Fruit fly (Drosophila melanogaster) whole organism, embryonic: ENCODE results near the gene Xport-B.

ENCODE experiments used
- CG10462 ChIP-seq: fragments of 200-800 bp; sonication (Bioruptor generic); optimal IDR thresholded peaks from 2 replicates; lab custom pipeline; 2016; ENCODE audit warnings: missing biosample characterization, missing genetic modification characterization
- CG10654 ChIP-seq: fragments of 200-800 bp; sonication (Bioruptor generic); optimal IDR thresholded peaks from 2 replicates; lab custom pipeline; 2016; ENCODE audit warnings: missing biosample characterization, missing genetic modification characterization
- CG11247 ChIP-seq: fragments of 200-800 bp; sonication (Bioruptor generic); IDR thresholded peaks from 2 replicates; pipeline ENCODE4 v1.3.6; 2022; ENCODE audit warnings: missing biosample characterization, missing genetic modification characterization
- CG12299 ChIP-seq: fragments of 200-800 bp; sonication (Bioruptor generic); optimal IDR thresholded peaks from 2 replicates; lab custom pipeline; 2018; ENCODE audit warnings: missing biosample characterization, mild to moderate bottlenecking, missing genetic modification characterization
- CG15601 ChIP-seq: fragments of 200-800 bp; sonication (Bioruptor generic); optimal IDR thresholded peaks from 3 replicates; lab custom pipeline; 2019; ENCODE audit warnings: missing biosample characterization, mild to moderate bottlenecking, missing genetic modification characterization, moderate library complexity
- CG15696 ChIP-seq: fragments of 200-800 bp; sonication (Bioruptor generic); optimal IDR thresholded peaks from 2 replicates; lab custom pipeline; 2019; ENCODE audit warnings: missing biosample characterization, mild to moderate bottlenecking, missing genetic modification characterization, moderate library complexity
- CG2120 ChIP-seq: fragments of 200-800 bp; sonication (Bioruptor generic); optimal IDR thresholded peaks from 3 replicates; lab custom pipeline; 2016; ENCODE audit warnings: missing biosample characterization, missing genetic modification characterization
- CG2712 ChIP-seq: fragments of 200-800 bp; optimal IDR thresholded peaks from 3 replicates; lab custom pipeline; 2019; ENCODE audit warnings: missing biosample characterization, mild to moderate bottlenecking, missing genetic modification characterization, moderate library complexity
- CG31441 ChIP-seq: fragments of 200-800 bp; sonication (Bioruptor generic); IDR thresholded peaks from 2 replicates; pipeline ENCODE4 v1.3.6; 2022; ENCODE audit warnings: missing biosample characterization, missing genetic modification characterization
- CG3163 ChIP-seq: fragments of 200-800 bp; sonication (Bioruptor generic); optimal IDR thresholded peaks from 3 replicates; lab custom pipeline; 2016; ENCODE audit warnings: missing biosample characterization, missing genetic modification characterization
- CG34224 ChIP-seq: fragments of 200-800 bp; sonication (Bioruptor generic); IDR thresholded peaks from 3 replicates; pipeline ENCODE4 v1.3.6; 2022; ENCODE audit warnings: missing biosample characterization, missing genetic modification characterization; ENCODE audit not compliant: partially characterized antibody
- CG3726 ChIP-seq: fragments of 200-800 bp; sonication (Bioruptor generic); IDR thresholded peaks from 3 replicates; pipeline ENCODE4, ENCODE4 v1.3.6; 2022; ENCODE audit warnings: missing biosample characterization, missing genetic modification characterization
- CG3838 ChIP-seq: fragments of 200-800 bp; sonication (Bioruptor generic); optimal IDR thresholded peaks from 3 replicates; lab custom pipeline; 2016; ENCODE audit warnings: missing biosample characterization, missing genetic modification characterization
- CG42726 ChIP-seq: fragments of 200-800 bp; sonication (Bioruptor generic); IDR thresholded peaks from 2 replicates; pipeline ENCODE4 v1.3.6; 2022; ENCODE audit warnings: missing biosample characterization, missing genetic modification characterization; ENCODE audit not compliant: partially characterized antibody
- CG5953 ChIP-seq: fragments of 200-800 bp; sonication (Bioruptor generic); IDR thresholded peaks from 2 replicates; pipeline ENCODE4 v1.3.6; 2022; ENCODE audit warnings: missing biosample characterization, missing genetic modification characterization
- CG6791 ChIP-seq: fragments of 200-800 bp; sonication (Bioruptor generic); IDR thresholded peaks from 3 replicates; pipeline ENCODE4 v1.3.6; 2022; ENCODE audit warnings: missing biosample characterization, missing genetic modification characterization; ENCODE audit not compliant: partially characterized antibody
- CG8944 ChIP-seq: fragments of 200-800 bp; sonication (Bioruptor generic); optimal IDR thresholded peaks from 3 replicates; lab custom pipeline; 2016; ENCODE audit warnings: missing biosample characterization, missing genetic modification characterization
- CG9609 ChIP-seq: fragments of 200-800 bp; sonication (Bioruptor generic); optimal IDR thresholded peaks from 3 replicates; lab custom pipeline; 2016; ENCODE audit warnings: missing biosample characterization, missing genetic modification characterization
- CTCF ChIP-seq: fragments of 200-800 bp; sonication (Bioruptor generic); optimal IDR thresholded peaks from 2 replicates; lab custom pipeline; 2017; ENCODE audit warnings: missing biosample characterization, mild to moderate bottlenecking, missing genetic modification characterization, moderate library complexity
- Dref ChIP-seq: fragments of 200-800 bp; sonication (Bioruptor generic); IDR thresholded peaks from 2 replicates; pipeline ENCODE4 v1.3.6; 2022; ENCODE audit warnings: missing biosample characterization, missing genetic modification characterization
- E2f2 ChIP-seq: fragments of 200-800 bp; sonication (Bioruptor generic); IDR thresholded peaks from 2 replicates; pipeline ENCODE4 v1.3.6; 2022; ENCODE audit warnings: missing biosample characterization, missing genetic modification characterization
- ERR ChIP-seq: fragments of 200-800 bp; sonication (Bioruptor generic); optimal IDR thresholded peaks from 2 replicates; lab custom pipeline; 2016; ENCODE audit warnings: missing biosample characterization, missing genetic modification characterization
- H15 ChIP-seq: fragments of 200-800 bp; sonication (Bioruptor generic); IDR thresholded peaks from 3 replicates; pipeline ENCODE4 v1.3.6; 2022; ENCODE audit warnings: missing biosample characterization, missing genetic modification characterization
- HLH4C ChIP-seq: fragments of 200-800 bp; sonication (Bioruptor generic); IDR thresholded peaks from 3 replicates; pipeline ENCODE4 v1.3.6; 2022; ENCODE audit warnings: missing biosample characterization, missing genetic modification characterization; ENCODE audit not compliant: partially characterized antibody
- HLH54F ChIP-seq: fragments of 200-800 bp; sonication (Bioruptor generic); optimal IDR thresholded peaks from 3 replicates; lab custom pipeline; 2016; ENCODE audit warnings: missing biosample characterization, missing genetic modification characterization
- Hsf ChIP-seq: fragments of 200-800 bp; sonication (Bioruptor generic); optimal IDR thresholded peaks from 3 replicates; lab custom pipeline; 2016; ENCODE audit warnings: missing biosample characterization, missing genetic modification characterization
- Lhr ChIP-seq: fragments of 200-800 bp; sonication (Bioruptor generic); optimal IDR thresholded peaks from 3 replicates; lab custom pipeline; 2017; ENCODE audit warnings: mild to moderate bottlenecking, missing biosample characterization, missing genetic modification reagents, missing genetic modification characterization
- Mrtf ChIP-seq: fragments of 200-800 bp; sonication (Bioruptor generic); IDR thresholded peaks from 3 replicates; pipeline ENCODE4 v1.3.6; 2022; ENCODE audit warnings: missing biosample characterization, missing genetic modification characterization
- Nf-YB ChIP-seq: fragments of 200-800 bp; sonication (Bioruptor generic); optimal IDR thresholded peaks from 3 replicates; lab custom pipeline; 2019; ENCODE audit warnings: missing biosample characterization, mild to moderate bottlenecking, missing genetic modification characterization, moderate library complexity
- Optix ChIP-seq: fragments of 200-800 bp; sonication (Bioruptor generic); IDR thresholded peaks from 3 replicates; pipeline ENCODE4 v1.3.6; 2022; ENCODE audit warnings: missing biosample characterization, missing genetic modification characterization
- PHDP ChIP-seq: fragments of 200-800 bp; sonication (Bioruptor generic); optimal IDR thresholded peaks from 3 replicates; lab custom pipeline; 2018; ENCODE audit warnings: missing biosample characterization, mild to moderate bottlenecking, missing genetic modification characterization, moderate library complexity
- Trl ChIP-seq, 3 experiments: fragments of >200 bp in 2 of 3; fragments of 200-800 bp in 1 of 3; sonication (Bioruptor generic) in 1 of 3; optimal IDR thresholded peaks; 2 replicates in 1 of 3; 3 replicates in 2 of 3; lab custom pipeline; 2016 to 2017; ENCODE audit warnings: missing biosample characterization in 1 of 3, missing genetic modification characterization in 1 of 3
- abd-A ChIP-seq: fragments of 200-800 bp; sonication (Bioruptor generic); optimal IDR thresholded peaks from 3 replicates; lab custom pipeline; 2019; ENCODE audit warnings: missing biosample characterization, mild to moderate bottlenecking, missing genetic modification characterization, moderate library complexity
- bbx ChIP-seq: fragments of 200-800 bp; sonication (Bioruptor generic); IDR thresholded peaks from 2 replicates; pipeline ENCODE4 v1.3.6; 2022; ENCODE audit warnings: missing biosample characterization, missing genetic modification characterization; ENCODE audit not compliant: partially characterized antibody
- bcd ChIP-seq: fragments of 200-800 bp; sonication (Bioruptor generic); optimal IDR thresholded peaks from 2 replicates; lab custom pipeline; 2017; ENCODE audit warnings: missing biosample characterization, mild to moderate bottlenecking, missing genetic modification characterization
- cas ChIP-seq: fragments of 200-800 bp; sonication (Bioruptor generic); IDR thresholded peaks from 2 replicates; pipeline ENCODE4 v1.3.6; 2022; ENCODE audit warnings: missing biosample characterization, missing genetic modification characterization
- dysf ChIP-seq: fragments of 200-800 bp; sonication (Bioruptor generic); IDR thresholded peaks from 3 replicates; pipeline ENCODE4 v1.3.6; 2022; ENCODE audit warnings: missing biosample characterization, missing genetic modification characterization
- exex ChIP-seq: fragments of 200-800 bp; sonication (Bioruptor generic); optimal IDR thresholded peaks from 4 replicates; lab custom pipeline; 2018; ENCODE audit warnings: missing biosample characterization, mild to moderate bottlenecking, missing genetic modification characterization, moderate library complexity
- fu2 ChIP-seq: fragments of 200-800 bp; sonication (Bioruptor generic); optimal IDR thresholded peaks from 2 replicates; lab custom pipeline; 2016; ENCODE audit warnings: missing biosample characterization, missing genetic modification characterization
- hkb ChIP-seq, 2 experiments: fragments of 200-800 bp in 1 of 2; fragments of >200 bp in 1 of 2; sonication (Bioruptor generic) in 1 of 2; IDR thresholded peaks in 1 of 2; optimal IDR thresholded peaks in 1 of 2; 2 replicates each; pipeline versions ENCODE4 v1.3.6 to Lab custom; 2017 to 2022; ENCODE audit warnings: missing biosample characterization in 1 of 2, missing genetic modification characterization in 1 of 2
- mirr ChIP-seq: fragments of 200-800 bp; sonication (Bioruptor generic); optimal IDR thresholded peaks from 3 replicates; lab custom pipeline; 2018; ENCODE audit warnings: missing biosample characterization, mild to moderate bottlenecking, missing genetic modification characterization
- mld ChIP-seq: fragments of 200-800 bp; sonication (Bioruptor generic); IDR thresholded peaks from 3 replicates; pipeline ENCODE4 v1.3.6; 2022; ENCODE audit warnings: missing biosample characterization, missing genetic modification characterization; ENCODE audit not compliant: partially characterized antibody
- nmo ChIP-seq: fragments of 200-800 bp; sonication (Bioruptor generic); optimal IDR thresholded peaks from 2 replicates; lab custom pipeline; 2018; ENCODE audit warnings: missing biosample characterization, mild to moderate bottlenecking, missing genetic modification characterization, moderate library complexity
- oc ChIP-seq: fragments of 200-800 bp; sonication (Bioruptor generic); optimal IDR thresholded peaks from 2 replicates; lab custom pipeline; 2018; ENCODE audit warnings: missing biosample characterization, mild to moderate bottlenecking, missing genetic modification characterization, moderate library complexity
- run ChIP-seq: fragments of 200-800 bp; sonication (Bioruptor generic); optimal IDR thresholded peaks from 3 replicates; lab custom pipeline; 2018; ENCODE audit warnings: missing biosample characterization, mild to moderate bottlenecking, missing genetic modification characterization
- sd ChIP-seq: fragments of 200-800 bp; sonication (Bioruptor generic); optimal IDR thresholded peaks from 3 replicates; lab custom pipeline; 2018; ENCODE audit warnings: missing biosample characterization, mild to moderate bottlenecking, missing genetic modification characterization, moderate library complexity
- slp2 ChIP-seq: fragments of 200-800 bp; sonication (Bioruptor generic); optimal IDR thresholded peaks from 2 replicates; lab custom pipeline; 2016; ENCODE audit warnings: missing biosample characterization, missing genetic modification characterization
- tin ChIP-seq: fragments of 200-800 bp; sonication (Bioruptor generic); optimal IDR thresholded peaks from 3 replicates; lab custom pipeline; 2016; ENCODE audit warnings: missing biosample characterization, missing genetic modification characterization

Gene Xport-B

dm6 chr3R:19880431-19880939, 34.7 kb downstream of the Xport-B start (continued):
- no peak for TF ChIP-seq Mrtf (GFP tag; lab: Robert Waterston, UW)
- TF ChIP-seq Hsf (GFP tag; lab: Kevin White, UChicago): peak; percentile 34
- peak; percentile 46 for TF ChIP-seq mirr (GFP tag; lab: Kevin White, UChicago)
- peak; percentile 39 for TF ChIP-seq sd (tag; lab: Kevin White, UChicago)
- no peak for TF ChIP-seq mld (GFP tag; lab: Robert Waterston, UW)
- peak; percentile 31 for TF ChIP-seq CG3163 (GFP tag; lab: Kevin White, UChicago)
- TF ChIP-seq fu2 (GFP tag; lab: Kevin White, UChicago): peak; percentile 35
- peak; percentile 44 for TF ChIP-seq ERR (GFP tag; lab: Kevin White, UChicago)
- 0 out of 3 replicates have a peak, but pooled peaks have one; percentile 26 for TF ChIP-seq Optix (GFP tag; lab: Robert Waterston, UW)
- peak; percentile 21 for TF ChIP-seq tin (GFP tag; lab: Kevin White, UChicago)

DNA sequence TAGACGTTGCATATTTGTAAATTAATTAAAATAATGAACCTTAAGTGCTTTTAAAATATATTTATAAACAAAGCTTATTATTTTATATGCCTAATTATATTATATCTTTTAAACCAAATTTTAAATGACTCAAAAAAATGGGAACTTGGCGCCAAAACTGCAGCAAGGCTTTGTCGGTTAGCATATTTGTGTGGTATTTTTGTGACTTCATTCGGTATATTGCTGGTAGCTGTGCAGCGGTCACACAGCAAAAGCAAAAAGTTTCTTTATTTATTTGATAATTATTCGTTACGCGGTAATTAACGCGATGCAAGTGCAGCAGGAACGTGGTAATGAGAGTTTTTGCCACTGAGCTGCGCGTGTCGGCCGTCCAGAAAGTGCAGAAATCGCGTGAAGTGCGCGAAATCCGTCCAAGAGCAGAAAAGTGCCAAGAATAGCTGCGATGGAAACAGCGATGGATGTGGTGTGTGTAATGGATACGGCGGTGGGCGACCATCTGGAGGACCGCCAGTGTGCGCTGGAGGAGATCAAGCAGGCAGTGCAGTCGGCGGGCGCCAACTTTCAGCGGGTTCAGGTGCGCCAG, 35.7 kb downstream of the Xport-B start, which contains the start of gene Ask1:
Ask1 (plus strand) TSS at position 250 of the 583 bp plus-strand sequence.
- TF ChIP-seq dysf (GFP tag; lab: Robert Waterston, UW): no peak
- no peak for TF ChIP-seq CG31441 (GFP tag; lab: Robert Waterston, UW)
- TF ChIP-seq CG10654 (GFP tag; lab: Kevin White, UChicago): no peak
- no peak for TF ChIP-seq CG15696 (tag; lab: Kevin White, UChicago)
- no peak for TF ChIP-seq slp2 (GFP tag; lab: Kevin White, UChicago)
- no peak for TF ChIP-seq PHDP (tag; lab: Kevin White, UChicago)
- TF ChIP-seq HLH4C (GFP tag; lab: Robert Waterston, UW): no peak
- TF ChIP-seq CG2712 (tag; lab: Kevin White, UChicago): peak; percentile 7
- TF ChIP-seq CG12299: no peak
- TF ChIP-seq CTCF: no peak
- no peak for TF ChIP-seq hkb (optimal IDR thresholded peaks at IDR 0.05; lab: Kevin White, UChicago)
- TF ChIP-seq hkb (GFP tag; IDR thresholded peaks at IDR 0.05; lab: Robert Waterston, UW): no peak
- no peak for TF ChIP-seq Nf-YB (GFP tag; lab: Kevin White, UChicago)
- TF ChIP-seq CG42726 (GFP tag; lab: Robert Waterston, UW): no peak
- TF ChIP-seq CG10462 (GFP tag; lab: Kevin White, UChicago): no peak
- no peak for TF ChIP-seq CG34224
- peak; percentile 16 for TF ChIP-seq exex
- TF ChIP-seq CG11247 (GFP tag; lab: Robert Waterston, UW): no peak
- TF ChIP-seq Dref (GFP tag; lab: Robert Waterston, UW): no peak
- TF ChIP-seq Lhr (GFP tag; lab: Kevin White, UChicago): no peak
- TF ChIP-seq abd-A (tag; lab: Kevin White, UChicago): no peak
- TF ChIP-seq nmo: no peak
- TF ChIP-seq E2f2 (GFP tag; lab: Robert Waterston, UW): peak; percentile 87
- TF ChIP-seq CG2120 (GFP tag; lab: Kevin White, UChicago): no peak
- no peak for TF ChIP-seq CG3726
- TF ChIP-seq CG8944 (GFP tag; lab: Kevin White, UChicago): no peak
- TF ChIP-seq CG6791 (GFP tag; lab: Robert Waterston, UW): no peak
- TF ChIP-seq oc: no peak
- no peak for TF ChIP-seq run (tag; lab: Kevin White, UChicago)
- TF ChIP-seq CG9609 (GFP tag; lab: Kevin White, UChicago): no peak
- TF ChIP-seq CG15601 (tag; lab: Kevin White, UChicago): no peak
- no peak for TF ChIP-seq HLH54F
- no peak for TF ChIP-seq bcd (GFP tag; lab: Kevin White, UChicago)
- no peak for TF ChIP-seq CG3838 (GFP tag; lab: Kevin White, UChicago)
- TF ChIP-seq CG5953 (GFP tag; lab: Robert Waterston, UW): no peak
- no peak for TF ChIP-seq H15 (GFP tag; lab: Robert Waterston, UW)
- TF ChIP-seq cas (GFP tag; lab: Robert Waterston, UW): no peak
- 0 out of 2 replicates have a peak, but pooled peaks have one; percentile 32 for TF ChIP-seq bbx
- no peak for TF ChIP-seq Trl (optimal IDR thresholded peaks at IDR 0.05; lab: Kevin White, UChicago)
- no peak for TF ChIP-seq Trl (GFP tag; optimal IDR thresholded peaks at IDR 0.05; lab: Kevin White, UChicago)
